Fruit fly (Drosophila melanogaster): ENCODE results near the gene Galphaf.

The Galphaf gene

DNA sequence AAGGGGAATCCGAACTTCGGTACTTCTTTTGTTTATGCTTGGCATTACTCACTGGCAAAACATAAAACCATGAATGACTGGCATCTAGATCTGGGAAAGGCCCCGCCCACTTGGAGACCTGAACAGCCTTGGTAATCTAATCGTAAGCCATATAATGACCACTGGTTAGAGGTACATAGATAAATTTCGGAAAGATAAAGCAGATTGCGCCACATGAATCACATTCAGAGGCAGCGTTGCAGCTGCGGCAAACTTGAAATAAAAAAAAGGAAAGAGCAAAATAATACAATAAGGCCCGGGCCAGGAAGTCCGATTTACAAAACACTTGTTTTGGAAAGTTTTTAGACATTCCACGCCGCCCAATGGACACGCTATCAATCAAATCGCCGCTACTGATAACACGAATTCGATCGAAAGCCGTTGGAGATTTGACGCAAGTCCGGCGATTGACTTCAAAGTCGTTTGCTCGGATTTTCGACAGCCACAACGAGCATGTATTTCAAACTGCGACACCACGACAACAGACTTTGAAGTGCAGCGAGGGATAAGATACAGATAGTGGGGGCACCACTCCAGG, 3.5 kb downstream of the Galphaf start (continued):
- TF ChIP-seq ems (GFP tag; optimal IDR thresholded peaks at IDR 0.05) (no peak), pfk (GFP tag; optimal IDR thresholded peaks at IDR 0.05) (no peak), fru (optimal IDR thresholded peaks at IDR 0.05) (no peak), Opbp (GFP tag; IDR thresholded peaks at IDR 0.05; ENCODE audit: partially characterized antibody) (0 out of 3 replicates have a peak, but pooled peaks have one; percentile 5), sd (tag; optimal IDR thresholded peaks at IDR 0.05) (peak; percentile 89), CG7963 (GFP tag; IDR thresholded peaks at IDR 0.05; ENCODE audit: partially characterized antibody) (no peak), NC2α (GFP tag; optimal IDR thresholded peaks at IDR 0.05) (no peak), Atf-2 (GFP tag; optimal IDR thresholded peaks at IDR 0.05) (no peak), da (GFP tag; optimal IDR thresholded peaks at IDR 0.05) (no peak), exex (tag; optimal IDR thresholded peaks at IDR 0.05) (peak; percentile 94), repo (GFP tag; optimal IDR thresholded peaks at IDR 0.05) (no peak), Mad (GFP tag; optimal IDR thresholded peaks at IDR 0.05) (no peak), chn (GFP tag; optimal IDR thresholded peaks at IDR 0.05) (no peak), pum (GFP tag; optimal IDR thresholded peaks at IDR 0.05) (no peak), H2.0 (GFP tag; IDR thresholded peaks at IDR 0.05) (no peak), Nf-YC (tag; optimal IDR thresholded peaks at IDR 0.05) (peak; percentile 1), CG4328 (GFP tag; optimal IDR thresholded peaks at IDR 0.05) (no peak), Eip74EF (GFP tag; optimal IDR thresholded peaks at IDR 0.05) (no peak), HmgD (GFP tag; optimal IDR thresholded peaks at IDR 0.05) (no peak), grn (GFP tag; optimal IDR thresholded peaks at IDR 0.05) (peak; percentile 97), kay (GFP tag; optimal IDR thresholded peaks at IDR 0.05) (no peak), CG8944 (GFP tag; optimal IDR thresholded peaks at IDR 0.05) (no peak), gcm (GFP tag; optimal IDR thresholded peaks at IDR 0.05) (no peak), caup (GFP tag; optimal IDR thresholded peaks at IDR 0.05; ENCODE audit: severe bottlenecking) (no peak), scrt (GFP tag; optimal IDR thresholded peaks at IDR 0.05) (no peak), CG12769 (tag; optimal IDR thresholded peaks at IDR 0.05) (no peak), CG33213 (GFP tag; optimal IDR thresholded peaks at IDR 0.05) (no peak), run (tag; optimal IDR thresholded peaks at IDR 0.05) (peak; percentile 4), HLHmδ (GFP tag; optimal IDR thresholded peaks at IDR 0.05) (no peak), CG10979 (tag; optimal IDR thresholded peaks at IDR 0.05) (no peak), pzg (GFP tag; optimal IDR thresholded peaks at IDR 0.05) (no peak), CG11560 (tag; IDR thresholded peaks at IDR 0.05) (no peak)

DNA sequence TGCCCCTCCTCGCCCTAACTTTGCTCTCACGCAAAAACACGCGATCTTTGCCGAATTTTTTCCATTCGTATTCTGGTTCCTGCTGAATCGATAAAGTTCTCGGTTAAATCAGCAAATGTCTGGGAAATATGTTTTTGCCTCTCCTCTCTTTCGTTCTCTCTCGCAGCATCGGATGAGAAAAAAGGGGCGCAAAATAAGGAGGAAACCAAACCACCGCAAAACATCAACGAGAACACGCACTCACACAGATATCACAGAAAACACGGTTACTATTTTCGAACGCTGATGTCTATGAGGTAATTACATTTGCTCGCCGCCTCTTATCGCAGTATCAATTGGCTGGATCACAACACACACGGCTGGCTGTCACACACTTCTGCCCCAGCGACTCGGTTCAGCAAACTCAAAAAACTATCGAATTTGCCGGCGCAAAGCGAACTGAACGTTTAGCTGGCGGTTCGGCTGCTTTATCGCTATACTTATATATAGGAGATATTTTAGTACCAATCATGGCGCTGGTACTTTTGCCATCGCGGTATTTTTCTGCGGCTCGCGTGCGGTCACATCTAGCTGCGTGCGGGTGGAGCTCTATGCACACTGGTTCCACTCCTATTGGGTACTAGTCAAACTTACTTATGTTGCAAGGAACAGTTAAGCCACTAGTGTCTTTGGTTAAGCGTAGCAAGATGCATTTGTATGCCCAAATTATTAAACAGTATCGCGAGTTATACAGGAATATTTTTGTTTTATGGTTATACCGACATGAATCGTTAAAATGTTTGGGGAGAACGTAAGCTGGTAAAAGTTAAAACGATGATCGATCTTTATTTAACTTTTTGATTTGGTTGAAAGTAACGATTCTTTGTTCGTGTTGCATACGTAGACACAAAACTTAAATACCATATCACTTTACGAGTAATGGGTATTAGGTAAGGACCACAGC, 6.3 kb downstream of the Galphaf start, which contains the start of gene Baldspot:
TSS of gene Baldspot (minus strand) at position 449 of the 943 bp plus-strand sequence.
- TF ChIP-seq shn (GFP tag; optimal IDR thresholded peaks at IDR 0.05) (peak; percentile 61), CG11247 (GFP tag; IDR thresholded peaks at IDR 0.05) (no peak), gsb-n (tag; optimal IDR thresholded peaks at IDR 0.05) (peak; percentile 71), Hsf (GFP tag; optimal IDR thresholded peaks at IDR 0.05) (peak; percentile 30), CG1603 (tag; optimal IDR thresholded peaks at IDR 0.05) (peak; percentile 80), tio (GFP tag; optimal IDR thresholded peaks at IDR 0.05) (no peak), so (GFP tag; IDR thresholded peaks at IDR 0.05) (peak; percentile 49; the same call in 1 of the 3 replicates), CG16815 (GFP tag; optimal IDR thresholded peaks at IDR 0.05) (peak; percentile 49), CG5245 (GFP tag; optimal IDR thresholded peaks at IDR 0.05) (peak; percentile 66), Hand (GFP tag; optimal IDR thresholded peaks at IDR 0.05) (no peak), CG11085 (GFP tag; IDR thresholded peaks at IDR 0.05) (peak; percentile 11; the same call in 1 of the 2 replicates), wek (GFP tag; optimal IDR thresholded peaks at IDR 0.05) (peak; percentile 53), Stat92E (GFP tag; optimal IDR thresholded peaks at IDR 0.05) (peak in 1 of 3 experiments; percentile 82), stc (GFP tag; IDR thresholded peaks at IDR 0.05) (peak; percentile 53; the same call in 1 of the 2 replicates), CG7963 (GFP tag; IDR thresholded peaks at IDR 0.05; ENCODE audit: partially characterized antibody) (peak; percentile 51; the same call in 1 of the 3 replicates), CG2129 (GFP tag; IDR thresholded peaks at IDR 0.05; ENCODE audit: partially characterized antibody) (peak; percentile 47; the same call in 1 of the 2 replicates), CG18619 (GFP tag; optimal IDR thresholded peaks at IDR 0.05) (no peak)

Data from whole organism, embryonic.